Worm (Caenorhabditis elegans) whole organism, L3 larva: Measurements from ENCODE around the gene pab-2.
A peak's percentile ranks its signal among the peaks of the same experiment; 100 is the strongest.

ENCODE experiments used
- R02D3.7 ChIP-seq: fragments of 150-350 bp; optimal IDR thresholded peaks from 2 replicates; lab custom pipeline; 2014; ENCODE audit warnings: missing biosample characterization, missing genetic modification characterization
- ZK546.5 ChIP-seq: sonication (generic microtip); optimal IDR thresholded peaks from 2 replicates; lab custom pipeline; 2017; ENCODE audit warnings: missing biosample characterization, missing genetic modification characterization
- aly-2 ChIP-seq: fragments of 150-350 bp; optimal IDR thresholded peaks from 2 replicates; lab custom pipeline; 2014; ENCODE audit warnings: missing biosample characterization, missing genetic modification characterization
- ama-1 ChIP-seq: fragments of 150-350 bp; optimal IDR thresholded peaks from 2 replicates; lab custom pipeline; 2018
- ceh-16 ChIP-seq: sonication (generic microtip); optimal IDR thresholded peaks from 2 replicates; lab custom pipeline; 2017; ENCODE audit warnings: missing biosample characterization, missing genetic modification characterization
- ceh-28 ChIP-seq: fragments of 150-350 bp; optimal IDR thresholded peaks from 2 replicates; lab custom pipeline; 2014; ENCODE audit warnings: missing biosample characterization, missing genetic modification reagents, missing genetic modification characterization
- ceh-82 ChIP-seq: fragments of 150-350 bp; optimal IDR thresholded peaks from 2 replicates; lab custom pipeline; 2014; ENCODE audit warnings: missing biosample characterization, missing genetic modification characterization
- ceh-9 ChIP-seq: sonication (generic microtip); optimal IDR thresholded peaks from 2 replicates; lab custom pipeline; 2018; ENCODE audit warnings: missing biosample characterization, missing genetic modification characterization
- daf-12 ChIP-seq: fragments of 150-350 bp; optimal IDR thresholded peaks from 2 replicates; lab custom pipeline; 2014; ENCODE audit warnings: missing biosample characterization, missing genetic modification reagents, missing genetic modification characterization
- egl-27 ChIP-seq: sonication (generic microtip); optimal IDR thresholded peaks from 4 replicates; lab custom pipeline; 2017; ENCODE audit warnings: missing biosample characterization, missing genetic modification reagents, missing genetic modification characterization
- egl-5 ChIP-seq: fragments of 150-350 bp; optimal IDR thresholded peaks from 2 replicates; lab custom pipeline; 2017; ENCODE audit warnings: missing biosample characterization, missing genetic modification reagents, missing genetic modification characterization, inconsistent platforms
- elt-1 ChIP-seq: fragments of 150-350 bp; optimal IDR thresholded peaks from 2 replicates; lab custom pipeline; 2014; ENCODE audit warnings: missing biosample characterization, missing genetic modification characterization
- elt-2 ChIP-seq: sonication (generic microtip); optimal IDR thresholded peaks from 2 replicates; lab custom pipeline; 2016; ENCODE audit warnings: missing genetic modification reagents, mild to moderate bottlenecking, missing genetic modification characterization, missing compliant biosample characterization
- elt-3 ChIP-seq, 3 experiments: fragments of 150-350 bp in 1 of 3; sonication (generic microtip) in 2 of 3; optimal IDR thresholded peaks; 2 replicates in 2 of 3; 4 replicates in 1 of 3; lab custom pipeline; 2014 to 2017; ENCODE audit warnings: missing biosample characterization in 3 of 3, missing genetic modification characterization in 3 of 3
- eor-1 ChIP-seq, 2 experiments: fragments of 150-350 bp; optimal IDR thresholded peaks; 2 replicates each; lab custom pipeline; 2014 to 2018; ENCODE audit warnings: missing biosample characterization in 2 of 2, missing genetic modification characterization in 2 of 2
- fkh-10 ChIP-seq: sonication (generic microtip); optimal IDR thresholded peaks from 2 replicates; lab custom pipeline; 2017; ENCODE audit warnings: missing biosample characterization, missing genetic modification reagents, missing genetic modification characterization
- fkh-2 ChIP-seq: fragments of 150-350 bp; optimal IDR thresholded peaks from 2 replicates; lab custom pipeline; 2014; ENCODE audit warnings: missing biosample characterization, missing genetic modification reagents, missing genetic modification characterization
- fos-1 ChIP-seq: fragments of 150-350 bp; optimal IDR thresholded peaks from 2 replicates; lab custom pipeline; 2014; ENCODE audit warnings: missing biosample characterization, missing genetic modification characterization
- hmg-11 ChIP-seq: sonication (generic microtip); optimal IDR thresholded peaks from 2 replicates; lab custom pipeline; 2016; ENCODE audit warnings: missing genetic modification characterization, missing compliant biosample characterization
- jun-1 ChIP-seq: fragments of 150-350 bp; optimal IDR thresholded peaks from 2 replicates; lab custom pipeline; 2014; ENCODE audit warnings: missing biosample characterization, missing genetic modification reagents, missing genetic modification characterization
- lin-15B ChIP-seq: fragments of 150-350 bp; optimal IDR thresholded peaks from 2 replicates; lab custom pipeline; 2014; ENCODE audit warnings: missing biosample characterization, missing genetic modification characterization
- lin-39 ChIP-seq: fragments of 150-350 bp; optimal IDR thresholded peaks from 2 replicates; lab custom pipeline; 2018; ENCODE audit warnings: missing biosample characterization, missing genetic modification reagents, missing genetic modification characterization
- lsy-12 ChIP-seq: sonication (generic microtip); optimal IDR thresholded peaks from 2 replicates; lab custom pipeline; 2016; ENCODE audit warnings: mild to moderate bottlenecking, missing genetic modification characterization, missing compliant biosample characterization
- mdl-1 ChIP-seq: fragments of 150-350 bp; optimal IDR thresholded peaks from 2 replicates; lab custom pipeline; 2014; ENCODE audit warnings: missing biosample characterization, missing genetic modification characterization
- mml-1 ChIP-seq: fragments of 150-350 bp; sonication (generic microtip); optimal IDR thresholded peaks from 3 replicates; lab custom pipeline; 2014; ENCODE audit warnings: missing biosample characterization, missing genetic modification characterization
- nfya-1 ChIP-seq: sonication (generic microtip); optimal IDR thresholded peaks from 2 replicates; lab custom pipeline; 2017; ENCODE audit warnings: missing genetic modification characterization, mild to moderate bottlenecking, missing compliant biosample characterization, antibody characterized with exemption, moderate library complexity; ENCODE audit not compliant: insufficient read depth
- nhr-11 ChIP-seq: fragments of 150-350 bp; optimal IDR thresholded peaks from 2 replicates; lab custom pipeline; 2014; ENCODE audit warnings: missing biosample characterization, missing genetic modification characterization
- nhr-12 ChIP-seq: fragments of 150-350 bp; optimal IDR thresholded peaks from 2 replicates; lab custom pipeline; 2014; ENCODE audit warnings: missing biosample characterization, missing genetic modification characterization
- nhr-23 ChIP-seq: fragments of 150-350 bp; optimal IDR thresholded peaks from 2 replicates; lab custom pipeline; 2014; ENCODE audit warnings: missing biosample characterization, missing genetic modification reagents, missing genetic modification characterization
- nhr-237 ChIP-seq: fragments of 150-350 bp; optimal IDR thresholded peaks from 2 replicates; lab custom pipeline; 2014; ENCODE audit warnings: missing biosample characterization, missing genetic modification characterization
- nhr-25 ChIP-seq: sonication (generic microtip); optimal IDR thresholded peaks from 2 replicates; lab custom pipeline; 2017; ENCODE audit warnings: missing biosample characterization, missing genetic modification characterization
- nhr-28 ChIP-seq: fragments of 150-350 bp; optimal IDR thresholded peaks from 2 replicates; lab custom pipeline; 2014; ENCODE audit warnings: missing biosample characterization, missing genetic modification characterization
- nhr-43 ChIP-seq: sonication (generic microtip); optimal IDR thresholded peaks from 2 replicates; lab custom pipeline; 2016; ENCODE audit warnings: mild to moderate bottlenecking, missing genetic modification characterization, missing compliant biosample characterization; ENCODE audit not compliant: poor library complexity, severe bottlenecking
- nhr-67 ChIP-seq: fragments of 150-350 bp; optimal IDR thresholded peaks from 2 replicates; lab custom pipeline; 2014; ENCODE audit warnings: missing biosample characterization, missing genetic modification characterization
- nhr-76 ChIP-seq: fragments of 150-350 bp; sonication (generic microtip); optimal IDR thresholded peaks from 5 replicates; lab custom pipeline; 2014; ENCODE audit warnings: missing biosample characterization, missing genetic modification characterization
- nhr-77 ChIP-seq: fragments of 150-350 bp; optimal IDR thresholded peaks from 2 replicates; lab custom pipeline; 2014; ENCODE audit warnings: missing biosample characterization, missing genetic modification characterization
- pha-4 ChIP-seq: fragments of 150-350 bp; optimal IDR thresholded peaks from 2 replicates; lab custom pipeline; 2014; ENCODE audit warnings: missing biosample characterization, missing genetic modification reagents, missing genetic modification characterization
- pqm-1 ChIP-seq: fragments of 150-350 bp; optimal IDR thresholded peaks from 2 replicates; lab custom pipeline; 2017; ENCODE audit warnings: missing biosample characterization, missing genetic modification characterization, inconsistent platforms
- sea-2 ChIP-seq: fragments of 150-350 bp; sonication (generic microtip); optimal IDR thresholded peaks from 4 replicates; lab custom pipeline; 2014; ENCODE audit warnings: missing biosample characterization, missing genetic modification reagents, missing genetic modification characterization
- skn-1 ChIP-seq: fragments of 150-350 bp; optimal IDR thresholded peaks from 2 replicates; lab custom pipeline; 2014; ENCODE audit warnings: missing biosample characterization, missing genetic modification characterization
- snpc-4 ChIP-seq: fragments of 150-350 bp; optimal IDR thresholded peaks from 2 replicates; lab custom pipeline; 2014; ENCODE audit warnings: missing biosample characterization, missing genetic modification characterization
- tbx-2 ChIP-seq: sonication (generic microtip); optimal IDR thresholded peaks from 2 replicates; lab custom pipeline; 2016; ENCODE audit warnings: mild to moderate bottlenecking, missing genetic modification characterization, missing compliant biosample characterization
- unc-39 ChIP-seq: sonication (generic microtip); optimal IDR thresholded peaks from 4 replicates; lab custom pipeline; 2017; ENCODE audit warnings: missing biosample characterization, missing genetic modification characterization
- unc-62 ChIP-seq: fragments of 150-350 bp; sonication (generic microtip); optimal IDR thresholded peaks from 4 replicates; lab custom pipeline; 2014; ENCODE audit warnings: missing biosample characterization, missing genetic modification reagents, missing genetic modification characterization
- zag-1 ChIP-seq: fragments of 150-350 bp; optimal IDR thresholded peaks from 2 replicates; lab custom pipeline; 2014; ENCODE audit warnings: missing biosample characterization, missing genetic modification characterization
- ztf-11 ChIP-seq: fragments of 150-350 bp; optimal IDR thresholded peaks from 2 replicates; lab custom pipeline; 2014; ENCODE audit warnings: missing biosample characterization, missing genetic modification characterization
- ztf-4 ChIP-seq: fragments of 150-350 bp; optimal IDR thresholded peaks from 2 replicates; lab custom pipeline; 2014; ENCODE audit warnings: missing biosample characterization, missing genetic modification characterization

Gene pab-2

ce11 chrX:13511796-13512195 lies 15.4 kb downstream of the pab-2 start:
- TF ChIP-seq nhr-23 (tag; lab: Kevin White, UChicago) (no peak), fkh-10 (GFP tag; lab: Kevin White, UChicago) (no peak), lin-15B (tag; lab: Kevin White, UChicago) (no peak), ama-1 (lab: Kevin White, UChicago) (no peak), egl-27 (tag; lab: Kevin White, UChicago) (peak; percentile 5), fkh-2 (tag; lab: Kevin White, UChicago) (no peak), ceh-9 (tag; lab: Kevin White, UChicago) (no peak), ceh-16 (tag; lab: Kevin White, UChicago) (no peak), nhr-11 (tag; lab: Kevin White, UChicago) (no peak), mdl-1 (tag; lab: Kevin White, UChicago) (no peak), nfya-1 (tag; lab: Kevin White, UChicago) (peak; percentile 20), pqm-1 (tag; lab: Kevin White, UChicago) (peak; percentile 17), nhr-12 (tag; lab: Kevin White, UChicago) (no peak), skn-1 (tag; lab: Kevin White, UChicago) (no peak), fos-1 (tag; lab: Kevin White, UChicago) (no peak), elt-3 (tag; optimal IDR thresholded peaks at IDR 0.05; lab: Kevin White, UChicago) (no peak), lin-39 (tag; lab: Kevin White, UChicago) (peak; percentile 22), nhr-77 (tag; lab: Kevin White, UChicago) (no peak), snpc-4 (tag; lab: Kevin White, UChicago) (peak; percentile 26), ceh-82 (tag; lab: Kevin White, UChicago) (peak; percentile 27), egl-5 (no peak), tbx-2 (peak; percentile 44), aly-2 (no peak), pha-4 (tag; lab: Kevin White, UChicago) (peak; percentile 13), nhr-76 (tag; lab: Kevin White, UChicago) (no peak), eor-1 (tag; optimal IDR thresholded peaks at IDR 0.05; lab: Kevin White, UChicago) (no peak), R02D3.7 (tag; lab: Kevin White, UChicago) (no peak), hmg-11 (peak; percentile 81), zag-1 (no peak), nhr-43 (peak; percentile 77), nhr-67 (tag; lab: Kevin White, UChicago) (no peak), ztf-4 (tag; lab: Kevin White, UChicago) (no peak), nhr-28 (no peak), unc-62 (no peak), ZK546.5 (tag; lab: Kevin White, UChicago) (no peak), elt-2 (tag; lab: Kevin White, UChicago) (peak; percentile 29), jun-1 (tag; lab: Kevin White, UChicago) (peak; percentile 23), sea-2 (GFP tag; lab: Kevin White, UChicago) (no peak), ztf-11 (tag; lab: Kevin White, UChicago) (no peak), lsy-12 (peak; percentile 40), mml-1 (no peak), nhr-237 (tag; lab: Kevin White, UChicago) (no peak), elt-1 (tag; lab: Kevin White, UChicago) (no peak), unc-39 (tag; lab: Kevin White, UChicago) (no peak), daf-12 (no peak), nhr-25 (peak; percentile 32), ceh-28 (tag; lab: Kevin White, UChicago) (no peak)

ce11 chrX:13510997-13511396 lies 16.2 kb downstream of the pab-2 start, which contains the start of gene col-185:
Gene col-185 (minus strand): TSS chrX:13511097.
- no peak for TF ChIP-seq nhr-25
- TF ChIP-seq elt-1 (tag; lab: Kevin White, UChicago), result no peak
- TF ChIP-seq ztf-4 (tag; lab: Kevin White, UChicago), result no peak
- TF ChIP-seq pqm-1 (tag; lab: Kevin White, UChicago), result no peak
- TF ChIP-seq ceh-16 (tag; lab: Kevin White, UChicago), result no peak
- no peak for TF ChIP-seq ceh-28 (tag; lab: Kevin White, UChicago)
- TF ChIP-seq elt-3 (tag; optimal IDR thresholded peaks at IDR 0.05; lab: Kevin White, UChicago), result no peak
- TF ChIP-seq nhr-12 (tag; lab: Kevin White, UChicago), result no peak
- no peak for TF ChIP-seq ceh-82 (tag; lab: Kevin White, UChicago)
- no peak for TF ChIP-seq ZK546.5 (tag; lab: Kevin White, UChicago)
- no peak for TF ChIP-seq nhr-76 (tag; lab: Kevin White, UChicago)
- TF ChIP-seq nhr-23 (tag; lab: Kevin White, UChicago), result no peak
- TF ChIP-seq aly-2, result no peak
- no peak for TF ChIP-seq eor-1 (tag; optimal IDR thresholded peaks at IDR 0.05; lab: Kevin White, UChicago)
- TF ChIP-seq lin-15B (tag; lab: Kevin White, UChicago), result no peak
- no peak for TF ChIP-seq mdl-1 (tag; lab: Kevin White, UChicago)
- TF ChIP-seq lin-39 (tag; lab: Kevin White, UChicago), result no peak
- TF ChIP-seq sea-2 (GFP tag; lab: Kevin White, UChicago), result no peak
